Fruit fly (Drosophila melanogaster) whole organism, pupa: ENCODE results near the gene CG13675.
A peak's percentile ranks its signal among the peaks of the same experiment; 100 is the strongest.

Experiments
- CG10348 ChIP-seq: fragments of 200-800 bp; sonication (Bioruptor generic); IDR thresholded peaks from 2 replicates; pipeline ENCODE4 v1.3.6; 2022; ENCODE audit warnings: missing biosample characterization, missing genetic modification characterization
- CG12605 ChIP-seq: fragments of 200-800 bp; sonication (Bioruptor generic); IDR thresholded peaks from 2 replicates; pipeline ENCODE4 v1.3.6; 2022; ENCODE audit warnings: missing biosample characterization, missing genetic modification characterization
- CG13204 ChIP-seq: fragments of 200-800 bp; sonication (Bioruptor generic); optimal IDR thresholded peaks from 2 replicates; lab custom pipeline; 2018; ENCODE audit warnings: missing biosample characterization, mild to moderate bottlenecking, missing genetic modification characterization, moderate library complexity
- CG14655 ChIP-seq: fragments of 200-800 bp; sonication (Bioruptor generic); optimal IDR thresholded peaks from 3 replicates; lab custom pipeline; 2017; ENCODE audit warnings: mild to moderate bottlenecking, missing biosample characterization, missing genetic modification reagents, missing genetic modification characterization
- CG15710 ChIP-seq: fragments of 200-800 bp; sonication (Bioruptor generic); optimal IDR thresholded peaks from 2 replicates; lab custom pipeline; 2018; ENCODE audit warnings: missing biosample characterization, mild to moderate bottlenecking, missing genetic modification characterization, moderate library complexity
- CG17806 ChIP-seq: fragments of 200-800 bp; sonication (Bioruptor generic); optimal IDR thresholded peaks from 2 replicates; lab custom pipeline; 2018; ENCODE audit warnings: missing biosample characterization, mild to moderate bottlenecking, missing genetic modification characterization, moderate library complexity
- CG32121 ChIP-seq: fragments of 200-800 bp; sonication (Bioruptor generic); IDR thresholded peaks from 2 replicates; pipeline ENCODE4 v1.3.6; 2022; ENCODE audit warnings: missing biosample characterization, missing genetic modification characterization
- CG34367 ChIP-seq: fragments of 200-800 bp; sonication (Bioruptor generic); optimal IDR thresholded peaks from 2 replicates; lab custom pipeline; 2018; ENCODE audit warnings: missing biosample characterization, mild to moderate bottlenecking, missing genetic modification characterization
- CG4496 ChIP-seq: fragments of 200-800 bp; sonication (Bioruptor generic); IDR thresholded peaks from 3 replicates; pipeline ENCODE4 v1.3.6; 2022; ENCODE audit warnings: missing biosample characterization, missing genetic modification characterization
- CG8159 ChIP-seq: fragments of 200-800 bp; sonication (Bioruptor generic); optimal IDR thresholded peaks from 3 replicates; lab custom pipeline; 2018; ENCODE audit warnings: missing biosample characterization, mild to moderate bottlenecking, missing genetic modification characterization, moderate library complexity
- CG8301 ChIP-seq: fragments of 200-800 bp; sonication (Bioruptor generic); optimal IDR thresholded peaks from 2 replicates; lab custom pipeline; 2018; ENCODE audit warnings: missing biosample characterization, mild to moderate bottlenecking, missing genetic modification characterization
- CG9948 ChIP-seq: fragments of 200-800 bp; sonication (Bioruptor generic); optimal IDR thresholded peaks from 2 replicates; lab custom pipeline; 2018; ENCODE audit warnings: missing biosample characterization, mild to moderate bottlenecking, missing genetic modification characterization, moderate library complexity
- D1 ChIP-seq: fragments of 200-800 bp; sonication (Bioruptor generic); optimal IDR thresholded peaks from 2 replicates; lab custom pipeline; 2018; ENCODE audit warnings: missing biosample characterization, mild to moderate bottlenecking, missing genetic modification characterization, moderate library complexity
- EcR ChIP-seq: fragments of 200-800 bp; sonication (Bioruptor generic); optimal IDR thresholded peaks from 3 replicates; lab custom pipeline; 2019; ENCODE audit warnings: missing biosample characterization, missing genetic modification characterization, mild to moderate bottlenecking, moderate library complexity, missing genetic modification reagents
- Ets98B ChIP-seq: fragments of 200-800 bp; sonication (Bioruptor generic); IDR thresholded peaks from 2 replicates; pipeline ENCODE4 v1.3.6; 2022; ENCODE audit warnings: missing biosample characterization, missing genetic modification characterization
- Pif1A ChIP-seq: fragments of 200-800 bp; sonication (Bioruptor generic); optimal IDR thresholded peaks from 3 replicates; lab custom pipeline; 2016; ENCODE audit warnings: missing biosample characterization, missing genetic modification characterization
- Pif1B ChIP-seq: fragments of 200-800 bp; sonication (Bioruptor generic); optimal IDR thresholded peaks from 3 replicates; lab custom pipeline; 2016; ENCODE audit warnings: missing biosample characterization, missing genetic modification characterization
- Snoo ChIP-seq: fragments of 200-800 bp; sonication (Bioruptor generic); optimal IDR thresholded peaks from 3 replicates; lab custom pipeline; 2017; ENCODE audit warnings: missing biosample characterization, mild to moderate bottlenecking, missing genetic modification characterization, inconsistent platforms
- fd96Ca ChIP-seq: fragments of 200-800 bp; sonication (Bioruptor generic); IDR thresholded peaks from 3 replicates; pipeline ENCODE4 v1.3.6; 2022; ENCODE audit warnings: missing biosample characterization, missing genetic modification characterization
- gl ChIP-seq: fragments of 200-800 bp; sonication (Bioruptor generic); optimal IDR thresholded peaks from 2 replicates; lab custom pipeline; 2018; ENCODE audit warnings: missing biosample characterization, mild to moderate bottlenecking, missing genetic modification characterization
- rn ChIP-seq: fragments of 200-800 bp; sonication (Bioruptor generic); IDR thresholded peaks from 2 replicates; pipeline ENCODE4 v1.3.6; 2022; ENCODE audit warnings: missing biosample characterization, missing genetic modification characterization

Gene CG13675

dm6 chr3L:8116809-8117208, 48.5 kb downstream of the CG13675 start:
- TF ChIP-seq CG4496 (no peak), CG32121 (GFP tag; lab: Robert Waterston, UW) (0 out of 2 replicates have a peak, but pooled peaks have one; percentile 16)

- TF ChIP-seq CG14655 (no peak), CG17806 (peak; percentile 52), rn (GFP tag; lab: Robert Waterston, UW) (peak; percentile 56), CG10348 (no peak), CG32121 (GFP tag; lab: Robert Waterston, UW) (peak; percentile 37; the same call in 1 of the 2 replicates), gl (tag; lab: Kevin White, UChicago) (peak; percentile 26), CG12605 (GFP tag; lab: Robert Waterston, UW) (no peak; the same call in 1 of the 2 replicates), Ets98B (GFP tag; lab: Robert Waterston, UW) (peak; percentile 68), Pif1A (GFP tag; lab: Kevin White, UChicago) (no peak), CG8159 (tag; lab: Kevin White, UChicago) (no peak), EcR (GFP tag; lab: Kevin White, UChicago) (no peak), CG15710 (tag; lab: Kevin White, UChicago) (peak; percentile 70), D1 (tag; lab: Kevin White, UChicago) (no peak), CG4496 (peak; percentile 64), CG8301 (tag; lab: Kevin White, UChicago) (no peak), CG34367 (tag; lab: Kevin White, UChicago) (peak; percentile 35), Snoo (peak; percentile 70), CG13204 (GFP tag; lab: Kevin White, UChicago) (no peak), Pif1B (GFP tag; lab: Kevin White, UChicago) (no peak), fd96Ca (peak; percentile 65; the same call in 1 of the 3 replicates), CG9948 (tag; lab: Kevin White, UChicago) (peak; percentile 47)
Observed at dm6 chr3L:8115864-8116528, 49.3 kb downstream of the CG13675 start, which contains the start of the genes Arp3 and msk. Arp3 (minus strand) TSS chr3L:8115902. msk (plus strand) TSS chr3L:8116179.
